Fruit fly (Drosophila melanogaster): ENCODE results near the gene slgA.

slgA gene

dm6 chrX:21375595-21376047, 1.8 kb downstream of the slgA start (continued):
- TF ChIP-seq fd59A (GFP tag; optimal IDR thresholded peaks at IDR 0.05) (no peak), svp (GFP tag) (no peak), CG11902 (GFP tag; optimal IDR thresholded peaks at IDR 0.05) (no peak), CG1621 (tag; optimal IDR thresholded peaks at IDR 0.05) (no peak), Hr38 (GFP tag; optimal IDR thresholded peaks at IDR 0.05) (no peak), OdsH (GFP tag; optimal IDR thresholded peaks at IDR 0.05) (peak; percentile 60), ss (GFP tag; optimal IDR thresholded peaks at IDR 0.05) (peak in 1 of 2 experiments; percentile 36), CG10631 (GFP tag; optimal IDR thresholded peaks at IDR 0.05) (peak; percentile 63), CG6163 (GFP tag; IDR thresholded peaks at IDR 0.05) (peak; percentile 48; the same call in 2 of the 3 replicates), cyc (GFP tag; optimal IDR thresholded peaks at IDR 0.05) (peak; percentile 11), Lpt (GFP tag; optimal IDR thresholded peaks at IDR 0.05) (peak; percentile 65), CG7368 (GFP tag; optimal IDR thresholded peaks at IDR 0.05) (peak; percentile 46), Sox14 (GFP tag; optimal IDR thresholded peaks at IDR 0.05) (no peak), eg (GFP tag; IDR thresholded peaks at IDR 0.05) (peak; percentile 65; the same call in 2 of the 3 replicates), salr (GFP tag; optimal IDR thresholded peaks at IDR 0.05) (peak in 1 of 2 experiments; percentile 39), Hr4 (GFP tag; optimal IDR thresholded peaks at IDR 0.05) (peak; percentile 30), net (GFP tag; optimal IDR thresholded peaks at IDR 0.05) (peak; percentile 63), Eip78C (GFP tag) (peak; percentile 80), fd85E (GFP tag; optimal IDR thresholded peaks at IDR 0.05) (no peak), CG3032 (tag; optimal IDR thresholded peaks at IDR 0.05) (peak; percentile 61), Met (GFP tag; optimal IDR thresholded peaks at IDR 0.05) (peak; percentile 41), Smox (GFP tag; optimal IDR thresholded peaks at IDR 0.05) (peak; percentile 9), CG6276 (GFP tag; optimal IDR thresholded peaks at IDR 0.05) (peak; percentile 65), CG8319 (GFP tag; optimal IDR thresholded peaks at IDR 0.05) (peak; percentile 36), esn (GFP tag; optimal IDR thresholded peaks at IDR 0.05) (peak; percentile 54), CG34406 (GFP tag; optimal IDR thresholded peaks at IDR 0.05) (peak; percentile 63), CG16779 (tag; optimal IDR thresholded peaks at IDR 0.05) (peak; percentile 15), spab (GFP tag; optimal IDR thresholded peaks at IDR 0.05) (peak; percentile 8), Ets96B (tag; optimal IDR thresholded peaks at IDR 0.05) (peak; percentile 48), CG11762 (GFP tag; optimal IDR thresholded peaks at IDR 0.05; ENCODE audit: insufficient read depth) (peak; percentile 16), Sox15 (GFP tag; optimal IDR thresholded peaks at IDR 0.05) (no peak), achi (GFP tag; optimal IDR thresholded peaks at IDR 0.05) (peak; percentile 73), CG3919 (GFP tag; optimal IDR thresholded peaks at IDR 0.05) (peak; percentile 66), topi (GFP tag; optimal IDR thresholded peaks at IDR 0.05) (peak; percentile 17), CG4318 (GFP tag; optimal IDR thresholded peaks at IDR 0.05) (peak; percentile 60), dac (GFP tag; optimal IDR thresholded peaks at IDR 0.05) (peak; percentile 37), CG8119 (GFP tag; IDR thresholded peaks at IDR 0.05) (peak; percentile 74)

DNA sequence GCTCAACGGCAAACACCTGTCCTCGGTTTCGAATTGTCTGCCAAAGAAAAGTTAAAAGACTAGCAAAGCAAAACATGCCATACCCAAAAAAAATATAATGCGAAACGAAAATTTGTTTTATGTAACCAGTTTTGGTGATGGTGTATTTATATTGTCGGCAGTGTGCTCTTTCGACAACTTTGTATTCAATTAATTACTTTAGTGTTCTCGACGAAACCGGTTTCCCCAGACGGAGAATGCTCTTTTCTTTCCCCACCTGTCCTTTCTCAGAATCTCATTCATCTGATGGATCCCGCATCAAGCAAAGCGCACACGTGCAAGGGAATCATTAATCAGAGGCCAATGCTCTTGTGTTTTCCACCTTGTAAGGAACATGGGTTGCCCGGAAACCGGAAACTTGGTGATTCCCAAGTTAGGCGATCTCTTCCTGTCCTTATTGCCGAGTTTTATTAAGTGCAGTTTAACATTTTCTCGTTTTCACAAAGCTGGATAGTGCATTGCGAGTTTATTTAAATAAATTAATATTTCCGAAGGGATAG, 4.6 kb downstream of the slgA start:
- TF ChIP-seq CG31627 (GFP tag; optimal IDR thresholded peaks at IDR 0.05): no peak
- TF ChIP-seq CG6854 (GFP tag; optimal IDR thresholded peaks at IDR 0.05): peak; percentile 32
- TF ChIP-seq fd85E (GFP tag; optimal IDR thresholded peaks at IDR 0.05): no peak
- peak; percentile 19 for TF ChIP-seq Eip78C (GFP tag)
- TF ChIP-seq dsx (GFP tag; optimal IDR thresholded peaks at IDR 0.05; ENCODE audit: poor library complexity, severe bottlenecking): peak; percentile 98
- TF ChIP-seq Met (GFP tag; optimal IDR thresholded peaks at IDR 0.05): peak; percentile 60

Measured in whole organism, prepupa.